Worm (Caenorhabditis elegans) whole organism, L2 larva: ENCODE results near the gene spat-1.

Experiments
- C34F6.9 ChIP-seq: fragments of 150-350 bp; optimal IDR thresholded peaks from 2 replicates; lab custom pipeline; 2014; ENCODE audit warnings: missing biosample characterization, missing genetic modification characterization
- F13H6.1 ChIP-seq: sonication (generic microtip); optimal IDR thresholded peaks from 2 replicates; lab custom pipeline; 2016; ENCODE audit warnings: missing genetic modification characterization, missing compliant biosample characterization
- R02D3.7 ChIP-seq: fragments of 150-350 bp; optimal IDR thresholded peaks from 2 replicates; lab custom pipeline; 2014; ENCODE audit warnings: missing biosample characterization, missing genetic modification characterization
- ZK546.5 ChIP-seq: sonication (generic microtip); optimal IDR thresholded peaks from 2 replicates; lab custom pipeline; 2017; ENCODE audit warnings: missing biosample characterization, missing genetic modification characterization
- alr-1 ChIP-seq: fragments of 150-350 bp; optimal IDR thresholded peaks from 2 replicates; lab custom pipeline; 2014; ENCODE audit warnings: missing biosample characterization, missing genetic modification characterization
- aly-2 ChIP-seq: fragments of 150-350 bp; optimal IDR thresholded peaks from 2 replicates; lab custom pipeline; 2014; ENCODE audit warnings: missing biosample characterization, missing genetic modification characterization
- ama-1 ChIP-seq: fragments of 150-350 bp; optimal IDR thresholded peaks from 2 replicates; lab custom pipeline; 2018; ENCODE audit warnings: inconsistent platforms
- blmp-1 ChIP-seq: sonication (generic microtip); optimal IDR thresholded peaks from 2 replicates; lab custom pipeline; 2017; ENCODE audit warnings: missing genetic modification characterization, mild to moderate bottlenecking, missing compliant biosample characterization, antibody characterized with exemption, moderate library complexity; ENCODE audit not compliant: insufficient read depth
- ceh-82 ChIP-seq: fragments of 150-350 bp; optimal IDR thresholded peaks from 2 replicates; lab custom pipeline; 2014; ENCODE audit warnings: missing biosample characterization, missing genetic modification characterization
- crh-2 ChIP-seq: sonication (generic microtip); optimal IDR thresholded peaks from 2 replicates; lab custom pipeline; 2017; ENCODE audit warnings: missing biosample characterization, missing genetic modification characterization
- dmd-4 ChIP-seq: sonication (generic microtip); optimal IDR thresholded peaks from 2 replicates; lab custom pipeline; 2017; ENCODE audit warnings: missing biosample characterization, missing genetic modification characterization
- egl-27 ChIP-seq: sonication (generic microtip); optimal IDR thresholded peaks from 3 replicates; lab custom pipeline; 2017; ENCODE audit warnings: missing biosample characterization, missing genetic modification reagents, missing genetic modification characterization
- elt-1 ChIP-seq: fragments of 150-350 bp; optimal IDR thresholded peaks from 2 replicates; lab custom pipeline; 2014; ENCODE audit warnings: missing biosample characterization, missing genetic modification characterization
- fos-1 ChIP-seq: fragments of 150-350 bp; optimal IDR thresholded peaks from 2 replicates; lab custom pipeline; 2014; ENCODE audit warnings: missing biosample characterization, missing genetic modification characterization
- gmeb-1 ChIP-seq: fragments of 150-350 bp; optimal IDR thresholded peaks from 2 replicates; lab custom pipeline; 2014; ENCODE audit warnings: missing biosample characterization, missing genetic modification characterization
- lin-11 ChIP-seq: fragments of 150-350 bp; sonication (generic microtip); optimal IDR thresholded peaks from 2 replicates; lab custom pipeline; 2014; ENCODE audit warnings: missing biosample characterization, missing genetic modification characterization, inconsistent platforms, mixed read lengths
- lin-13 ChIP-seq: fragments of 150-350 bp; optimal IDR thresholded peaks from 2 replicates; lab custom pipeline; 2014; ENCODE audit warnings: missing biosample characterization, missing genetic modification reagents, missing genetic modification characterization
- lin-39 ChIP-seq: fragments of 150-350 bp; optimal IDR thresholded peaks from 2 replicates; lab custom pipeline; 2014; ENCODE audit warnings: missing biosample characterization, missing genetic modification reagents, missing genetic modification characterization
- lsy-2 ChIP-seq, 2 experiments: fragments of 150-350 bp in 1 of 2; sonication (generic microtip) in 1 of 2; optimal IDR thresholded peaks; 2 replicates each; lab custom pipeline; 2014 to 2017; ENCODE audit warnings: missing biosample characterization in 2 of 2, missing genetic modification characterization in 2 of 2
- mab-5 ChIP-seq: fragments of 150-350 bp; optimal IDR thresholded peaks from 2 replicates; lab custom pipeline; 2014; ENCODE audit warnings: missing biosample characterization, missing genetic modification characterization
- mbf-1 ChIP-seq: sonication (generic microtip); optimal IDR thresholded peaks from 2 replicates; lab custom pipeline; 2017; ENCODE audit warnings: missing biosample characterization, missing genetic modification characterization
- mdl-1 ChIP-seq, 2 experiments: fragments of 150-350 bp in 1 of 2; sonication (generic microtip) in 1 of 2; optimal IDR thresholded peaks; 2 replicates each; lab custom pipeline; 2017; ENCODE audit warnings: missing biosample characterization in 2 of 2, missing genetic modification characterization in 2 of 2
- nhr-10 ChIP-seq: sonication (generic microtip); optimal IDR thresholded peaks from 2 replicates; lab custom pipeline; 2017; ENCODE audit warnings: missing biosample characterization, missing genetic modification characterization
- nhr-11 ChIP-seq: fragments of 150-350 bp; optimal IDR thresholded peaks from 2 replicates; lab custom pipeline; 2014; ENCODE audit warnings: missing biosample characterization, missing genetic modification characterization
- nhr-12 ChIP-seq: fragments of 150-350 bp; optimal IDR thresholded peaks from 2 replicates; lab custom pipeline; 2014; ENCODE audit warnings: missing biosample characterization, missing genetic modification characterization
- nhr-129 ChIP-seq: fragments of 150-350 bp; optimal IDR thresholded peaks from 2 replicates; lab custom pipeline; 2014; ENCODE audit warnings: missing biosample characterization, missing genetic modification characterization
- nhr-21 ChIP-seq: fragments of 150-350 bp; optimal IDR thresholded peaks from 2 replicates; lab custom pipeline; 2014; ENCODE audit warnings: missing biosample characterization, missing genetic modification characterization
- nhr-23 ChIP-seq: fragments of 150-350 bp; optimal IDR thresholded peaks from 2 replicates; lab custom pipeline; 2014; ENCODE audit warnings: missing biosample characterization, missing genetic modification reagents, missing genetic modification characterization
- nhr-237 ChIP-seq: fragments of 150-350 bp; optimal IDR thresholded peaks from 2 replicates; lab custom pipeline; 2014; ENCODE audit warnings: missing biosample characterization, missing genetic modification characterization
- nhr-25 ChIP-seq: fragments of 150-350 bp; sonication (generic microtip); optimal IDR thresholded peaks from 3 replicates; lab custom pipeline; 2014; ENCODE audit warnings: missing biosample characterization, missing genetic modification characterization
- nhr-6 ChIP-seq: fragments of 150-350 bp; optimal IDR thresholded peaks from 2 replicates; lab custom pipeline; 2014; ENCODE audit warnings: missing biosample characterization, missing genetic modification characterization
- nhr-77 ChIP-seq: fragments of 150-350 bp; optimal IDR thresholded peaks from 2 replicates; lab custom pipeline; 2014; ENCODE audit warnings: missing biosample characterization, missing genetic modification characterization
- peb-1 ChIP-seq: fragments of 150-350 bp; optimal IDR thresholded peaks from 2 replicates; lab custom pipeline; 2014; ENCODE audit warnings: missing biosample characterization, missing genetic modification characterization
- sem-4 ChIP-seq: fragments of 150-350 bp; optimal IDR thresholded peaks from 2 replicates; lab custom pipeline; 2014; ENCODE audit warnings: missing biosample characterization, missing genetic modification reagents, missing genetic modification characterization
- skn-1 ChIP-seq: sonication (generic microtip); optimal IDR thresholded peaks from 2 replicates; lab custom pipeline; 2017; ENCODE audit warnings: missing biosample characterization, missing genetic modification characterization
- sma-3 ChIP-seq: sonication (generic microtip); optimal IDR thresholded peaks from 2 replicates; lab custom pipeline; 2016; ENCODE audit warnings: missing genetic modification reagents, missing genetic modification characterization, missing compliant biosample characterization
- sma-9 ChIP-seq, 2 experiments: fragments of 150-350 bp in 1 of 2; sonication (generic microtip) in 1 of 2; optimal IDR thresholded peaks; 2 replicates each; lab custom pipeline; 2014 to 2016; ENCODE audit warnings: missing genetic modification characterization in 2 of 2, mild to moderate bottlenecking in 1 of 2, missing biosample characterization in 1 of 2, missing compliant biosample characterization in 1 of 2, missing genetic modification reagents in 1 of 2, moderate library complexity in 1 of 2
- snpc-4 ChIP-seq: fragments of 150-350 bp; optimal IDR thresholded peaks from 2 replicates; lab custom pipeline; 2014; ENCODE audit warnings: missing biosample characterization, missing genetic modification characterization
- unc-39 ChIP-seq: fragments of 150-350 bp; optimal IDR thresholded peaks from 2 replicates; lab custom pipeline; 2014; ENCODE audit warnings: missing biosample characterization, missing genetic modification characterization
- unc-62 ChIP-seq: fragments of 150-350 bp; optimal IDR thresholded peaks from 2 replicates; lab custom pipeline; 2014; ENCODE audit warnings: missing biosample characterization, missing genetic modification reagents, missing genetic modification characterization
- zag-1 ChIP-seq: fragments of 150-350 bp; optimal IDR thresholded peaks from 2 replicates; lab custom pipeline; 2014; ENCODE audit warnings: missing biosample characterization, missing genetic modification characterization
- ztf-1 ChIP-seq: fragments of 200-800 bp; sonication (Bioruptor generic); conservative IDR thresholded peaks from 2 replicates; pipeline ENCODE4 v1.3.6; 2022; ENCODE audit warnings: missing genetic modification characterization, missing compliant biosample characterization
- ztf-11 ChIP-seq: sonication (generic microtip); optimal IDR thresholded peaks from 2 replicates; lab custom pipeline; 2017; ENCODE audit warnings: missing biosample characterization, missing genetic modification characterization

spat-1 gene

ce11 chrII:14479583-14480245 lies 48.8 kb upstream of the spat-1 start, which contains the start of gene C13B4.1:
Gene C13B4.1 (minus strand): TSS chrII:14479633.
- TF ChIP-seq gmeb-1 (tag; lab: Kevin White, UChicago), result peak; percentile 6
- no peak for TF ChIP-seq ztf-11 (tag; lab: Kevin White, UChicago)
- TF ChIP-seq nhr-21 (tag; lab: Kevin White, UChicago), result no peak

- TF ChIP-seq lsy-2 (tag; optimal IDR thresholded peaks at IDR 0.05; lab: Kevin White, UChicago) (no peak), nhr-21 (tag; lab: Kevin White, UChicago) (peak; percentile 42), nhr-129 (tag; lab: Kevin White, UChicago) (no peak), unc-62 (GFP tag; lab: Kevin White, UChicago) (no peak), elt-1 (tag; lab: Kevin White, UChicago) (no peak), zag-1 (tag; lab: Kevin White, UChicago) (no peak), F13H6.1 (tag; lab: Kevin White, UChicago) (no peak), blmp-1 (tag; lab: Kevin White, UChicago) (peak; percentile 29), skn-1 (no peak), nhr-25 (tag; lab: Kevin White, UChicago) (peak; percentile 21), ceh-82 (tag; lab: Kevin White, UChicago) (no peak), sma-3 (GFP tag; lab: Kevin White, UChicago) (no peak), nhr-10 (tag; lab: Kevin White, UChicago) (no peak), mdl-1 (tag; optimal IDR thresholded peaks at IDR 0.05; lab: Kevin White, UChicago) (no peak), sem-4 (tag; lab: Kevin White, UChicago) (no peak)
These were observed 47.8 kb upstream of the spat-1 start for ce11 chrII:14480772-14481171.

ce11 chrII:14483813-14484212 lies 44.7 kb upstream of the spat-1 start:
- TF ChIP-seq alr-1 (tag; lab: Kevin White, UChicago) (no peak), F13H6.1 (tag; lab: Kevin White, UChicago) (no peak), zag-1 (tag; lab: Kevin White, UChicago) (no peak), unc-62 (GFP tag; lab: Kevin White, UChicago) (no peak), ama-1 (lab: Kevin White, UChicago) (no peak), nhr-25 (tag; lab: Kevin White, UChicago) (no peak)
- TF ChIP-seq, all 48 proteins: peak for 0

- TF ChIP-seq sma-3 (GFP tag; lab: Kevin White, UChicago), result peak; percentile 26
- TF ChIP-seq dmd-4 (tag; lab: Kevin White, UChicago), result no peak
- TF ChIP-seq peb-1 (tag; lab: Kevin White, UChicago), result no peak
- no peak for TF ChIP-seq nhr-77 (tag; lab: Kevin White, UChicago)
- no peak for TF ChIP-seq mab-5 (tag; lab: Kevin White, UChicago)
- TF ChIP-seq elt-1 (tag; lab: Kevin White, UChicago), result no peak
- no peak for TF ChIP-seq nhr-237
- TF ChIP-seq unc-39 (tag; lab: Kevin White, UChicago), result no peak
- TF ChIP-seq nhr-23 (tag; lab: Kevin White, UChicago), result no peak
- no peak for TF ChIP-seq lin-13 (GFP tag; lab: Kevin White, UChicago)
- no peak for TF ChIP-seq R02D3.7 (tag; lab: Kevin White, UChicago)
- peak; percentile 71 for TF ChIP-seq skn-1
- TF ChIP-seq sma-9 (GFP tag; optimal IDR thresholded peaks at IDR 0.05; lab: Kevin White, UChicago), result peak; percentile 19
- no peak for TF ChIP-seq sma-9 (tag; optimal IDR thresholded peaks at IDR 0.05; lab: Kevin White, UChicago)
- TF ChIP-seq C34F6.9 (tag; lab: Kevin White, UChicago), result peak; percentile 72
- TF ChIP-seq egl-27 (tag; lab: Kevin White, UChicago), result no peak
- peak; percentile 43 for TF ChIP-seq nhr-129 (tag; lab: Kevin White, UChicago)
- TF ChIP-seq ztf-1, result no peak
- TF ChIP-seq gmeb-1 (tag; lab: Kevin White, UChicago), result peak; percentile 82
- TF ChIP-seq nhr-25 (tag; lab: Kevin White, UChicago), result peak; percentile 57
- TF ChIP-seq alr-1 (tag; lab: Kevin White, UChicago), result no peak
- no peak for TF ChIP-seq nhr-12
- TF ChIP-seq lin-11, result peak; percentile 14
- peak; percentile 90 for TF ChIP-seq crh-2 (tag; lab: Kevin White, UChicago)
- TF ChIP-seq aly-2 (tag; lab: Kevin White, UChicago), result no peak
- peak; percentile 23 for TF ChIP-seq fos-1
- TF ChIP-seq unc-62 (GFP tag; lab: Kevin White, UChicago), result no peak
- no peak for TF ChIP-seq mbf-1
- peak; percentile 21 for TF ChIP-seq nhr-21 (tag; lab: Kevin White, UChicago)
- no peak for TF ChIP-seq nhr-11 (tag; lab: Kevin White, UChicago)
- TF ChIP-seq ZK546.5 (tag; lab: Kevin White, UChicago), result no peak
- no peak for TF ChIP-seq lin-39
- no peak for TF ChIP-seq mdl-1 (tag; optimal IDR thresholded peaks at IDR 0.05; lab: Kevin White, UChicago)
- peak; percentile 42 for TF ChIP-seq F13H6.1 (tag; lab: Kevin White, UChicago)
- TF ChIP-seq nhr-10 (tag; lab: Kevin White, UChicago), result no peak
- TF ChIP-seq nhr-6 (tag; lab: Kevin White, UChicago), result no peak
- TF ChIP-seq snpc-4, result peak; percentile 14
- no peak for TF ChIP-seq blmp-1 (tag; lab: Kevin White, UChicago)
- TF ChIP-seq ztf-11 (tag; lab: Kevin White, UChicago), result no peak
- no peak for TF ChIP-seq sem-4 (tag; lab: Kevin White, UChicago)
- no peak for TF ChIP-seq ceh-82 (tag; lab: Kevin White, UChicago)
These were observed 39.9 kb upstream of the spat-1 start, which contains the start of gene usp-14 for ce11 chrII:14488661-14489060. Gene usp-14 (minus strand): TSS chrII:14488688.
